Worm (Caenorhabditis elegans): Measurements from ENCODE around the gene srw-63.

The srw-63 gene

DNA sequence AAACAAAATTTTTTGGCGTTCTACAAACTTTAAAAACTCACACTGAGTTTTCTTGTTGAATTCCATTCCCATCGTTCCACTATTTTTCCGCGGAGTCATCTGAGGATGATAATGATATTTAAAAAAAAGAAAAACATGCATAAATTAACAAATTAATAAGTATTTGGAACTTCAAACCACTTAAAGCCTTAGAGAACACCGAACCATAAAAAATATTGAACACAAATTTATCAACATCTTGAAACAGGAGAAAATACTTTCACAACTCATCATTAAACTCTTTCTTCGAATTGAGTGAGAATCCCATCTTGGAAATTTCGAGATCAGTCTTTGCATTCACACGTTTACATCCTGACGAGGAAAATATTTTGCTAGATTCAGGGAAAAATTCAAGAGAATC, 33.3 kb downstream of the srw-63 start, which contains the start of gene gei-18:
Gene gei-18, minus strand, starts transcription at position 101 of the 400 bp plus-strand sequence.
- TF ChIP-seq unc-62 (GFP tag; optimal IDR thresholded peaks at IDR 0.05) (no peak), fkh-10 (GFP tag; optimal IDR thresholded peaks at IDR 0.05) (no peak), fkh-4 (tag; optimal IDR thresholded peaks at IDR 0.05; ENCODE audit: borderline replicate concordance) (no peak), efl-1 (optimal IDR thresholded peaks at IDR 0.05) (no peak), efl-1 (GFP tag; optimal IDR thresholded peaks at IDR 0.05 in 1 of 2) (no peak), snu-23 (GFP tag; optimal IDR thresholded peaks at IDR 0.05) (no peak), ceh-90 (tag; optimal IDR thresholded peaks at IDR 0.05) (no peak), nhr-20 (tag; optimal IDR thresholded peaks at IDR 0.05) (no peak), pag-3 (tag; optimal IDR thresholded peaks at IDR 0.05; ENCODE audit: borderline replicate concordance, insufficient read depth) (no peak), nhr-85 (tag) (no peak), ces-1 (GFP tag; optimal IDR thresholded peaks at IDR 0.05) (no peak), zip-4 (GFP tag; optimal IDR thresholded peaks at IDR 0.05) (no peak), nhr-28 (tag; optimal IDR thresholded peaks at IDR 0.05) (no peak), lin-35 (GFP tag; optimal IDR thresholded peaks at IDR 0.05) (no peak)

- TF ChIP-seq fkh-4 (tag; optimal IDR thresholded peaks at IDR 0.05; ENCODE audit: borderline replicate concordance): no peak
- TF ChIP-seq zip-4 (GFP tag; optimal IDR thresholded peaks at IDR 0.05): no peak
- peak; percentile 74 for TF ChIP-seq fkh-10 (GFP tag; optimal IDR thresholded peaks at IDR 0.05)
- TF ChIP-seq fkh-8 (tag; optimal IDR thresholded peaks at IDR 0.05): peak; percentile 88
- no peak for TF ChIP-seq egl-13 (tag; optimal IDR thresholded peaks at IDR 0.05)
- 0 out of 2 replicates have a peak, but pooled peaks have one; percentile 8 for TF ChIP-seq nhr-19 (GFP tag; conservative IDR thresholded peaks at IDR 0.05)
- no peak for TF ChIP-seq nhr-11 (tag; optimal IDR thresholded peaks at IDR 0.05)
- TF ChIP-seq ama-1 (optimal IDR thresholded peaks at IDR 0.05): no peak
- peak; percentile 20 for TF ChIP-seq fos-1 (tag; optimal IDR thresholded peaks at IDR 0.05)
- TF ChIP-seq dsc-1 (tag; optimal IDR thresholded peaks at IDR 0.05): peak; percentile 26
- peak; percentile 71 for TF ChIP-seq skn-1 (tag; optimal IDR thresholded peaks at IDR 0.05)
- peak; percentile 34 for TF ChIP-seq unc-86 (tag; optimal IDR thresholded peaks at IDR 0.05)
- peak; percentile 53 for TF ChIP-seq unc-130 (tag; optimal IDR thresholded peaks at IDR 0.05)
- no peak for TF ChIP-seq rnt-1 (tag; optimal IDR thresholded peaks at IDR 0.05)
- peak; percentile 50 for TF ChIP-seq irx-1 (tag; optimal IDR thresholded peaks at IDR 0.05)
- no peak for TF ChIP-seq mab-9 (GFP tag; IDR thresholded peaks at IDR 0.05)
- TF ChIP-seq efl-1 (optimal IDR thresholded peaks at IDR 0.05): peak; percentile 66 to 72
- peak; percentile 59 to 60 for TF ChIP-seq efl-1 (GFP tag; optimal IDR thresholded peaks at IDR 0.05 in 1 of 2)
- TF ChIP-seq nhr-47 (tag; optimal IDR thresholded peaks at IDR 0.05): peak; percentile 76
- no peak for TF ChIP-seq grh-1 (GFP tag; IDR thresholded peaks at IDR 0.05)
- peak; percentile 77 for TF ChIP-seq lin-15B (tag; optimal IDR thresholded peaks at IDR 0.05)
- TF ChIP-seq tlp-1 (tag; optimal IDR thresholded peaks at IDR 0.05): no peak
- peak; percentile 56 for TF ChIP-seq swsn-7 (tag; optimal IDR thresholded peaks at IDR 0.05)
- peak; percentile 13 to 90 (median 16) for TF ChIP-seq ceh-82 (tag; optimal IDR thresholded peaks at IDR 0.05)
- no peak for TF ChIP-seq pqm-1 (tag; optimal IDR thresholded peaks at IDR 0.05)
- TF ChIP-seq lin-35 (GFP tag; optimal IDR thresholded peaks at IDR 0.05): peak; percentile 66 to 71
- peak; percentile 1 for TF ChIP-seq nhr-85 (tag)
- peak in 1 of 2 experiments; percentile 51 for TF ChIP-seq mdl-1 (tag; optimal IDR thresholded peaks at IDR 0.05)
- peak; percentile 42 for TF ChIP-seq nhr-77 (tag; optimal IDR thresholded peaks at IDR 0.05)
- peak; percentile 37 to 75 (median 41) for TF ChIP-seq dpl-1 (GFP tag; optimal IDR thresholded peaks at IDR 0.05)
- no peak for TF ChIP-seq mef-2 (tag; optimal IDR thresholded peaks at IDR 0.05)
- TF ChIP-seq tbx-2 (tag; optimal IDR thresholded peaks at IDR 0.05): peak; percentile 73
- TF ChIP-seq lsy-2 (tag; optimal IDR thresholded peaks at IDR 0.05): peak; percentile 50 to 74
- TF ChIP-seq snpc-4 (tag; optimal IDR thresholded peaks at IDR 0.05): peak; percentile 46
- TF ChIP-seq isw-1 (GFP tag; IDR thresholded peaks at IDR 0.05): peak; percentile 41
- peak; percentile 67 for TF ChIP-seq nhr-20 (tag; optimal IDR thresholded peaks at IDR 0.05)
- TF ChIP-seq nhr-71 (tag; optimal IDR thresholded peaks at IDR 0.05): peak; percentile 79
- peak; percentile 30 for TF ChIP-seq jun-1 (tag; optimal IDR thresholded peaks at IDR 0.05)
- no peak for TF ChIP-seq unc-98 (GFP tag; IDR thresholded peaks at IDR 0.05)
- TF ChIP-seq nhr-90 (tag; optimal IDR thresholded peaks at IDR 0.05; ENCODE audit: poor library complexity): peak; percentile 22
- TF ChIP-seq lin-13 (GFP tag; optimal IDR thresholded peaks at IDR 0.05): no peak
- TF ChIP-seq C16A3.4 (tag; optimal IDR thresholded peaks at IDR 0.05): peak; percentile 61
- peak; percentile 66 for TF ChIP-seq xbp-1 (tag; optimal IDR thresholded peaks at IDR 0.05)
Measured at ce11 chrIV:13979797-13980459, 35.8 kb downstream of the srw-63 start, which contains the start of gene dnbp-1. Gene dnbp-1, minus strand, starts transcription at chrIV:13979847.

Data from whole organism, L1 larva.